Fruit fly (Drosophila melanogaster): ENCODE results near the gene mei-217.

The mei-217 gene

DNA sequence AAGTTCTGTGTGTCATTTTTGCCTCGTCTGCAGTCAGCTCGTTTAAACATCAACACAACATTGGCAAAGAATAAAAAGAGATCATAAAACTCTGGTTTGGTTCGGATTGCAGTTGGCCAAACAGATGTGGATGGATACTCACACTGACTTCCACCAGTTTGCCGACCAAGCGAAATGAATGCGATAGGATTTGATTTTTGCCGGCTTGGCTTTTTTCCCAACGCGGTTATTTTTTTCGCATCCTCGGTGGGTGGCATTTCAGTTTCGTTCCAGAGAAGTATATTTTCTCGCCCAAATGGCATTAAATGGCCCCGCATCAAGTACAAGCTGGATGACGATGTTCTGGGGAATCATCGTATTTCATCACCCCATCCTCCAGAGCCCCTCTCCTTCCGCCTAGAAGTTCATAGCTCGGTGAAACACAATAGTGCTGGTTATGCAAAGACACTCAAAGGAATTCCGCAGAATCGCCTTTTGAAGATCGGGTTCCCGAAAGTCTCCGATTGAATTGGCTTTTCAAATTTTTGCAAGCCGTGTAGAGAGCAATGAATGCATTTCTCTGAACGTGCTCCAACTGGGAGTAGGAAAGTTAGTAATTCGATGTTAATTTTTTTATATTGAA is 32.1 kb downstream of the mei-217 start:
- TF ChIP-seq nau (GFP tag; optimal IDR thresholded peaks at IDR 0.05) (no peak), CG8388 (GFP tag; optimal IDR thresholded peaks at IDR 0.05) (peak; percentile 71)

- TF ChIP-seq Ptx1 (GFP tag; IDR thresholded peaks at IDR 0.05) = no peak
- TF ChIP-seq B-H2 (GFP tag; optimal IDR thresholded peaks at IDR 0.05) = peak; percentile 4
- TF ChIP-seq Antp (GFP tag; optimal IDR thresholded peaks at IDR 0.05) = no peak
- TF ChIP-seq da (GFP tag; optimal IDR thresholded peaks at IDR 0.05) = no peak
- TF ChIP-seq CG3163 (GFP tag; optimal IDR thresholded peaks at IDR 0.05) = no peak
- peak; percentile 26 for TF ChIP-seq sd (tag; optimal IDR thresholded peaks at IDR 0.05)
- no peak for TF ChIP-seq CG34422 (GFP tag; IDR thresholded peaks at IDR 0.05)
- TF ChIP-seq lab (GFP tag; optimal IDR thresholded peaks at IDR 0.05) = peak; percentile 21
- peak; percentile 32 for TF ChIP-seq CG13894 (tag; optimal IDR thresholded peaks at IDR 0.05)
- no peak for TF ChIP-seq ab (GFP tag; optimal IDR thresholded peaks at IDR 0.05)
- TF ChIP-seq CHES-1-like (GFP tag; optimal IDR thresholded peaks at IDR 0.05) = no peak
- no peak for TF ChIP-seq HLHmδ (GFP tag; optimal IDR thresholded peaks at IDR 0.05)
- 0 out of 4 replicates have a peak, but pooled peaks have one; percentile 46 for TF ChIP-seq chinmo (GFP tag; IDR thresholded peaks at IDR 0.05; ENCODE audit: partially characterized antibody)
- no peak for TF ChIP-seq CG7963 (GFP tag; IDR thresholded peaks at IDR 0.05; ENCODE audit: partially characterized antibody)
- TF ChIP-seq toy (GFP tag; IDR thresholded peaks at IDR 0.05) = no peak
- peak; percentile 54 for TF ChIP-seq Med (GFP tag)
Measured at dm6 chrX:17109673-17110072, 33.1 kb downstream of the mei-217 start.

DNA sequence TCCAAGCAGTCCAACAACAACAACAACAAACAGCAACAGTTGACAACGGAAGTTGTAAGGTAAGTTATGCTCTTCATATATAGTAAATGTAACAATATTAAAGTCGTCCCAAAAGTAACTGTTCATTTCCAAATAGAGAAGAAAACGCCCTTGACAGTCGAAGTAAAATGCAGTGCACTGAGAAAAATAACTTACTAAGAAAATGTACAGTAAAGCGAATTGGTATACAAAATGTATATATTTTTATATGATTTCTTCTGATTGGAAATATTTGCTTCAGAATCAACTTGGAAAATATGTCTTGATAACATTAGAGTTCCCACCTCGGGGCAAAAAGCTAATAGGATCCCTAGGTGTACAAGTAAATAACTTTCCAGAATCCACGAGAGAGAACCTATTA is 34.8 kb downstream of the mei-217 start:
- no peak for TF ChIP-seq lab (GFP tag; optimal IDR thresholded peaks at IDR 0.05)
- TF ChIP-seq phol (tag; optimal IDR thresholded peaks at IDR 0.05) = peak; percentile 11
- no peak for TF ChIP-seq Ets65A (GFP tag)
- peak in 1 of 2 experiments; percentile 11 for TF ChIP-seq Hr51 (GFP tag; optimal IDR thresholded peaks at IDR 0.05)
- TF ChIP-seq ind (GFP tag; optimal IDR thresholded peaks at IDR 0.05) = no peak
- no peak for TF ChIP-seq CG11085 (GFP tag; IDR thresholded peaks at IDR 0.05)
- no peak for TF ChIP-seq HLH3B (GFP tag; IDR thresholded peaks at IDR 0.05)
- no peak for TF ChIP-seq zfh1 (GFP tag; IDR thresholded peaks at IDR 0.05)
- no peak for TF ChIP-seq Opbp (GFP tag; IDR thresholded peaks at IDR 0.05; ENCODE audit: partially characterized antibody)
- no peak for TF ChIP-seq ro (GFP tag; IDR thresholded peaks at IDR 0.05)
- no peak for TF ChIP-seq H2.0 (GFP tag; IDR thresholded peaks at IDR 0.05)
- TF ChIP-seq tna (GFP tag; IDR thresholded peaks at IDR 0.05; ENCODE audit: partially characterized antibody) = no peak
- TF ChIP-seq CG10654 (GFP tag; optimal IDR thresholded peaks at IDR 0.05) = no peak
- no peak for TF ChIP-seq D19B (GFP tag; optimal IDR thresholded peaks at IDR 0.05)
- TF ChIP-seq Bgb (GFP tag; IDR thresholded peaks at IDR 0.05; ENCODE audit: partially characterized antibody) = no peak
- TF ChIP-seq NfI (GFP tag; optimal IDR thresholded peaks at IDR 0.05) = no peak
- TF ChIP-seq CkIIα-i1 (GFP tag; IDR thresholded peaks at IDR 0.05) = no peak
- TF ChIP-seq fd102C (GFP tag; optimal IDR thresholded peaks at IDR 0.05) = no peak
- no peak for TF ChIP-seq HmgZ (tag; optimal IDR thresholded peaks at IDR 0.05)
- peak in 1 of 2 experiments; percentile 82 for TF ChIP-seq insv (GFP tag; optimal IDR thresholded peaks at IDR 0.05)
- TF ChIP-seq CG7839 (tag; optimal IDR thresholded peaks at IDR 0.05) = peak; percentile 6
- TF ChIP-seq CG34224 (GFP tag; IDR thresholded peaks at IDR 0.05; ENCODE audit: partially characterized antibody) = no peak
- no peak for TF ChIP-seq CG1832 (GFP tag; optimal IDR thresholded peaks at IDR 0.05)
- no peak for TF ChIP-seq ase (GFP tag; IDR thresholded peaks at IDR 0.05)
- TF ChIP-seq Ssrp (tag; optimal IDR thresholded peaks at IDR 0.05) = peak; percentile 12
- peak; percentile 21 for TF ChIP-seq grau (tag; optimal IDR thresholded peaks at IDR 0.05)
- no peak for TF ChIP-seq kay (GFP tag; optimal IDR thresholded peaks at IDR 0.05)
- TF ChIP-seq CG6254 (GFP tag; optimal IDR thresholded peaks at IDR 0.05) = no peak
- no peak for TF ChIP-seq Scr (GFP tag; IDR thresholded peaks at IDR 0.05; ENCODE audit: partially characterized antibody)
- TF ChIP-seq CG9876 (GFP tag; optimal IDR thresholded peaks at IDR 0.05) = no peak
